Fruit fly (Drosophila melanogaster): ENCODE data around the gene Idh.
A peak's percentile ranks its signal among the peaks of the same experiment; 100 is the strongest.

Idh gene

DNA sequence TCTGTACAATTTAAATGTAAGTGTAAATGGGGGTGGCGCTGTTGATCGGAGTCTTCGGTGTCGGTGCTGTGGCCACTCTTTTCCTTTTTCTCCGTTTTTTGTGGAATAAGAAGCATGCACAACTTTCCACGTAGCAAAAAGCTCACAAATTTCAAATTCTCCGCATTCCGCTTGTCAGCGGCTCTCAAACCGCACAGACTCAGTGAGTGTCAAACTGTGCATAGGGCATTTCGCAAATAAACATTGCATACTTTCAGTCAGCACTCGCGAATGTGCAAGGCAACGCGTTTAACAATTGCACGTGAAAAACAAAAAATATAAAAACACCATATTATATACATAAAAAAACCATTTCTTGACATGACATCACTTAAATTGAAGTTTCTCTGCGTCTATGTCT, 34.2 kb upstream of the Idh start (continued):
- TF ChIP-seq NC2β (GFP tag; optimal IDR thresholded peaks at IDR 0.05) (no peak), ac (GFP tag; optimal IDR thresholded peaks at IDR 0.05) (no peak), CG4617 (GFP tag; optimal IDR thresholded peaks at IDR 0.05; ENCODE audit: borderline replicate concordance) (no peak), Hmx (GFP tag; optimal IDR thresholded peaks at IDR 0.05) (no peak), jumu (GFP tag; optimal IDR thresholded peaks at IDR 0.05) (no peak), kah (GFP tag; optimal IDR thresholded peaks at IDR 0.05) (no peak), Elba2 (GFP tag; optimal IDR thresholded peaks at IDR 0.05) (no peak), CG17328 (GFP tag; IDR thresholded peaks at IDR 0.05) (no peak), CG2678 (tag; optimal IDR thresholded peaks at IDR 0.05) (no peak), odd (GFP tag; optimal IDR thresholded peaks at IDR 0.05) (no peak), CG8765 (GFP tag; IDR thresholded peaks at IDR 0.05) (no peak), CG7556 (GFP tag; optimal IDR thresholded peaks at IDR 0.05) (no peak), CG12744 (GFP tag; optimal IDR thresholded peaks at IDR 0.05) (no peak), CG11085 (GFP tag; IDR thresholded peaks at IDR 0.05) (no peak), HmgZ (tag; optimal IDR thresholded peaks at IDR 0.05) (peak; percentile 12), B-H2 (GFP tag; optimal IDR thresholded peaks at IDR 0.05) (no peak), dan (GFP tag; IDR thresholded peaks at IDR 0.05) (no peak), knrl (GFP tag; IDR thresholded peaks at IDR 0.05; ENCODE audit: partially characterized antibody) (peak; percentile 63), CG1602 (GFP tag; optimal IDR thresholded peaks at IDR 0.05) (no peak), Gsc (GFP tag; IDR thresholded peaks at IDR 0.05) (no peak), CkIIα-i1 (GFP tag; IDR thresholded peaks at IDR 0.05) (no peak), eve (GFP tag; optimal IDR thresholded peaks at IDR 0.05) (no peak), grn (GFP tag; optimal IDR thresholded peaks at IDR 0.05) (no peak), grau (tag; optimal IDR thresholded peaks at IDR 0.05) (no peak), Sox102F (GFP tag; optimal IDR thresholded peaks at IDR 0.05) (no peak), Xbp1 (GFP tag; optimal IDR thresholded peaks at IDR 0.05) (peak; percentile 2), CG4360 (GFP tag; IDR thresholded peaks at IDR 0.05) (no peak), repo (GFP tag; optimal IDR thresholded peaks at IDR 0.05) (no peak), CG4820 (GFP tag; optimal IDR thresholded peaks at IDR 0.05) (no peak), so (GFP tag; IDR thresholded peaks at IDR 0.05) (no peak), CG34422 (GFP tag; IDR thresholded peaks at IDR 0.05) (0 out of 3 replicates have a peak, but pooled peaks have one; percentile 7), danr (GFP tag; IDR thresholded peaks at IDR 0.05) (no peak), ssp (GFP tag; IDR thresholded peaks at IDR 0.05) (no peak), row (GFP tag; IDR thresholded peaks at IDR 0.05) (no peak), NFAT (GFP tag; IDR thresholded peaks at IDR 0.05) (no peak), gsb-n (tag; optimal IDR thresholded peaks at IDR 0.05) (no peak), bowl (GFP tag; IDR thresholded peaks at IDR 0.05) (no peak), CG6791 (GFP tag; IDR thresholded peaks at IDR 0.05; ENCODE audit: partially characterized antibody) (peak; percentile 63), CG10321 (GFP tag; IDR thresholded peaks at IDR 0.05) (no peak), nerfin-1 (tag; optimal IDR thresholded peaks at IDR 0.05) (no peak), rib (GFP tag; IDR thresholded peaks at IDR 0.05) (peak; percentile 41; the same call in 1 of the 2 replicates), ci (GFP tag; IDR thresholded peaks at IDR 0.05) (peak; percentile 66; the same call in 2 of the 3 replicates), CG6654 (GFP tag; optimal IDR thresholded peaks at IDR 0.05) (peak; percentile 100), CG4707 (GFP tag; optimal IDR thresholded peaks at IDR 0.05) (no peak), Myb (GFP tag; optimal IDR thresholded peaks at IDR 0.05) (no peak), Max (GFP tag; optimal IDR thresholded peaks at IDR 0.05) (no peak), Dek (tag; optimal IDR thresholded peaks at IDR 0.05) (no peak), fru (optimal IDR thresholded peaks at IDR 0.05) (no peak), CG18599 (GFP tag; optimal IDR thresholded peaks at IDR 0.05) (no peak), CG18476 (GFP tag; optimal IDR thresholded peaks at IDR 0.05) (no peak), CG5180 (GFP tag; optimal IDR thresholded peaks at IDR 0.05) (no peak), sd (tag; optimal IDR thresholded peaks at IDR 0.05) (peak; percentile 100), lmd (GFP tag; IDR thresholded peaks at IDR 0.05) (no peak)

All from whole organism, embryonic.